Worm (Caenorhabditis elegans): ENCODE measurements around the gene dsh-2.

The dsh-2 gene

ce11 chrII:5069525-5069924 is 11.4 kb downstream of the dsh-2 start, which contains the start of gene idpb-2:
Gene idpb-2, minus strand, starts transcription at chrII:5069625.
- TF ChIP-seq sma-3 (GFP tag; optimal IDR thresholded peaks at IDR 0.05), result no peak

DNA sequence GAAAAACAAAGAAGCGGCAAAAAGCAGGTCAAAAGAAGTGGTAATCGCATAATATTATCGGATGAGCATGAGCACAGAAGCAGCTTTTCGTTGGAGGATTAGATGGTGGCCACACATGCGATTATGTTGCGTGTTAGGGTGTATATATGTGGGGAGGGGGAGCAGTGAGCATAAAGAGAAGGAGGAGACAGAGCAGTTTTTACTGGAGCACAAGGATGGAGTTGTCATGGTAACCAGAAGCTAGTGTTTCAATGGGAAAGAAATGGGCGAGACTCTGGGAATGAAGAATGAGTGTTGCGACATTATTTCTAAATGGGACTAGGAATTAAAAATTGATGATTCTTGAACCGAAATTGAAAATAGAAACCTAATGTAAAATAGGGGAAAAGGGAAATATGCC is 13.0 kb downstream of the dsh-2 start, which contains the start of gene C27A2.8:
C27A2.8 (minus strand) TSS at position 117 of the 400 bp plus-strand sequence.
- TF ChIP-seq blmp-1 (tag; optimal IDR thresholded peaks at IDR 0.05; ENCODE audit: insufficient read depth), result no peak
- TF ChIP-seq mdl-1 (tag; optimal IDR thresholded peaks at IDR 0.05), result no peak
- TF ChIP-seq ztf-1 (GFP tag; conservative IDR thresholded peaks at IDR 0.05), result no peak
- TF ChIP-seq unc-55 (GFP tag; optimal IDR thresholded peaks at IDR 0.05), result no peak
- TF ChIP-seq ceh-16 (tag; optimal IDR thresholded peaks at IDR 0.05), result no peak
- TF ChIP-seq snpc-4 (tag; optimal IDR thresholded peaks at IDR 0.05), result no peak
- TF ChIP-seq C34F6.9 (tag; optimal IDR thresholded peaks at IDR 0.05), result no peak
- TF ChIP-seq sma-3 (GFP tag; optimal IDR thresholded peaks at IDR 0.05), result no peak
- TF ChIP-seq nhr-77 (tag; optimal IDR thresholded peaks at IDR 0.05), result no peak
- no peak for TF ChIP-seq lin-11 (tag; optimal IDR thresholded peaks at IDR 0.05)
- TF ChIP-seq ama-1 (optimal IDR thresholded peaks at IDR 0.05), result no peak
- no peak for TF ChIP-seq Y55F3AM.14 (GFP tag; optimal IDR thresholded peaks at IDR 0.05)
- no peak for TF ChIP-seq nhr-12 (tag; optimal IDR thresholded peaks at IDR 0.05)
- TF ChIP-seq crh-2 (tag; optimal IDR thresholded peaks at IDR 0.05), result no peak
- no peak for TF ChIP-seq F13H6.1 (tag; optimal IDR thresholded peaks at IDR 0.05)
- no peak for TF ChIP-seq mab-5 (tag; optimal IDR thresholded peaks at IDR 0.05)
- TF ChIP-seq ZK546.5 (tag; optimal IDR thresholded peaks at IDR 0.05), result no peak
- TF ChIP-seq nhr-237 (tag; optimal IDR thresholded peaks at IDR 0.05), result no peak
- no peak for TF ChIP-seq zag-1 (tag; optimal IDR thresholded peaks at IDR 0.05)

- TF ChIP-seq lsy-2 (tag; optimal IDR thresholded peaks at IDR 0.05), result no peak
- no peak for TF ChIP-seq Y55F3AM.14 (GFP tag; optimal IDR thresholded peaks at IDR 0.05)
- no peak for TF ChIP-seq dmd-4 (tag; optimal IDR thresholded peaks at IDR 0.05)
- TF ChIP-seq nhr-237 (tag; optimal IDR thresholded peaks at IDR 0.05), result no peak
- TF ChIP-seq C34F6.9 (tag; optimal IDR thresholded peaks at IDR 0.05), result no peak
- no peak for TF ChIP-seq F13H6.1 (tag; optimal IDR thresholded peaks at IDR 0.05)
- no peak for TF ChIP-seq ama-1 (optimal IDR thresholded peaks at IDR 0.05)
- no peak for TF ChIP-seq lin-13 (GFP tag; optimal IDR thresholded peaks at IDR 0.05)
- TF ChIP-seq sma-9 (GFP tag; optimal IDR thresholded peaks at IDR 0.05), result no peak
- TF ChIP-seq sma-9 (tag; optimal IDR thresholded peaks at IDR 0.05), result no peak
- TF ChIP-seq nhr-6 (tag; optimal IDR thresholded peaks at IDR 0.05), result no peak
- no peak for TF ChIP-seq elt-1 (tag; optimal IDR thresholded peaks at IDR 0.05)
- TF ChIP-seq mbf-1 (tag; optimal IDR thresholded peaks at IDR 0.05), result no peak
- no peak for TF ChIP-seq blmp-1 (tag; optimal IDR thresholded peaks at IDR 0.05; ENCODE audit: insufficient read depth)
- no peak for TF ChIP-seq nhr-77 (tag; optimal IDR thresholded peaks at IDR 0.05)
- no peak for TF ChIP-seq zag-1 (tag; optimal IDR thresholded peaks at IDR 0.05)
- no peak for TF ChIP-seq alr-1 (tag; optimal IDR thresholded peaks at IDR 0.05)
- no peak for TF ChIP-seq unc-55 (GFP tag; optimal IDR thresholded peaks at IDR 0.05)
- no peak for TF ChIP-seq ztf-4 (tag; optimal IDR thresholded peaks at IDR 0.05)
- TF ChIP-seq snpc-4 (tag; optimal IDR thresholded peaks at IDR 0.05), result no peak
- TF ChIP-seq ceh-16 (tag; optimal IDR thresholded peaks at IDR 0.05), result no peak
Observed at ce11 chrII:5066967-5067366, 14.0 kb downstream of the dsh-2 start.

DNA sequence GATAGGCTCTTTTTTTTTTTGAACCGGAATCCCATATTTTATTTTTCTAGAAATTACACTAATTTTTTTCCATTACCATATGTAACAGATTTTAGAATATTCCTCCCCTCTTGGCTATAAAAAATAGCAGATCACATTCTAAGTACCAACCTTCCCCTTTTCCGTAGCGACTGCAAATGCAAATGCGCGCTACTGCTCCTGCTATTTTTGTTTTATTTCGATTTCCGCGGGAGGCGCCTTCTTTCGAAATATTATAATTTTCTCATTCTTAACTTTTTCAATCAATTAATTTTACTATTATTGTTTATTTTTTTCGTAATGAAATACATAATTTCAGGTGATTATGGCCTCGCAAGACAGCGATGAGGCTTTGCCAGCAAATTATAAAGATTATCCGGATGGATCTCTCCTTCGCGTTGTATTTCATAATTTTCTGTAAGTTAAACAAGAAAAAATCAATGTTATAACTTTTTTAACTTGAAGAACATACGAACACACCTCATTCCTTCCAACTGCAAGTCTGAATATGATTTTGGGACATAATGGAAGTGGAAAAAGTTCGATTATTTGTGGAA is 19.1 kb downstream of the dsh-2 start, which contains the start of gene smc-5:
smc-5 (plus strand) TSS at position 332 of the 575 bp plus-strand sequence.
- TF ChIP-seq nhr-77 (tag; optimal IDR thresholded peaks at IDR 0.05) (no peak), lin-11 (tag; optimal IDR thresholded peaks at IDR 0.05) (peak; percentile 10), blmp-1 (tag; optimal IDR thresholded peaks at IDR 0.05; ENCODE audit: insufficient read depth) (peak; percentile 9), mbf-1 (tag; optimal IDR thresholded peaks at IDR 0.05) (no peak), sma-9 (GFP tag; optimal IDR thresholded peaks at IDR 0.05) (peak; percentile 62), sma-9 (tag; optimal IDR thresholded peaks at IDR 0.05) (no peak), nhr-12 (tag; optimal IDR thresholded peaks at IDR 0.05) (no peak), nhr-23 (tag; optimal IDR thresholded peaks at IDR 0.05) (no peak), C34F6.9 (tag; optimal IDR thresholded peaks at IDR 0.05) (peak; percentile 83), peb-1 (tag; optimal IDR thresholded peaks at IDR 0.05) (no peak), fos-1 (tag; optimal IDR thresholded peaks at IDR 0.05) (peak; percentile 40), nhr-237 (tag; optimal IDR thresholded peaks at IDR 0.05) (no peak), nhr-11 (tag; optimal IDR thresholded peaks at IDR 0.05) (no peak), nhr-6 (tag; optimal IDR thresholded peaks at IDR 0.05) (no peak), snpc-4 (tag; optimal IDR thresholded peaks at IDR 0.05) (peak; percentile 82), nhr-129 (tag; optimal IDR thresholded peaks at IDR 0.05) (peak; percentile 78), lsy-2 (tag; optimal IDR thresholded peaks at IDR 0.05) (peak; percentile 50 to 88), R02D3.7 (tag; optimal IDR thresholded peaks at IDR 0.05) (no peak), unc-62 (GFP tag; optimal IDR thresholded peaks at IDR 0.05) (no peak), mdl-1 (tag; optimal IDR thresholded peaks at IDR 0.05) (no peak), sma-3 (GFP tag; optimal IDR thresholded peaks at IDR 0.05) (peak; percentile 69), ztf-4 (tag; optimal IDR thresholded peaks at IDR 0.05) (no peak), aly-2 (tag; optimal IDR thresholded peaks at IDR 0.05) (no peak), ama-1 (optimal IDR thresholded peaks at IDR 0.05) (no peak), ZK546.5 (tag; optimal IDR thresholded peaks at IDR 0.05) (no peak), lin-13 (GFP tag; optimal IDR thresholded peaks at IDR 0.05) (peak; percentile 78), alr-1 (tag; optimal IDR thresholded peaks at IDR 0.05) (no peak), elt-1 (tag; optimal IDR thresholded peaks at IDR 0.05) (no peak), Y55F3AM.14 (GFP tag; optimal IDR thresholded peaks at IDR 0.05) (no peak), nhr-25 (tag; optimal IDR thresholded peaks at IDR 0.05) (no peak), ceh-82 (tag; optimal IDR thresholded peaks at IDR 0.05) (no peak), ztf-1 (GFP tag; conservative IDR thresholded peaks at IDR 0.05) (no peak), unc-39 (tag; optimal IDR thresholded peaks at IDR 0.05) (no peak), sem-4 (tag; optimal IDR thresholded peaks at IDR 0.05) (no peak), nhr-21 (tag; optimal IDR thresholded peaks at IDR 0.05) (peak; percentile 28), unc-55 (GFP tag; optimal IDR thresholded peaks at IDR 0.05) (peak; percentile 94), elt-3 (tag; optimal IDR thresholded peaks at IDR 0.05) (no peak)
